Fruit fly (Drosophila melanogaster) whole organism, embryonic: ENCODE results near the gene CG13108.
A peak's percentile ranks its signal among the peaks of the same experiment; 100 is the strongest.

ENCODE experiments used
- Abd-B ChIP-seq: fragments of 200-800 bp; sonication (Bioruptor generic); optimal IDR thresholded peaks from 2 replicates; lab custom pipeline; 2018; ENCODE audit warnings: missing biosample characterization, mild to moderate bottlenecking, missing genetic modification characterization, moderate library complexity
- BtbVII ChIP-seq: fragments of 200-800 bp; sonication (Bioruptor generic); optimal IDR thresholded peaks from 3 replicates; lab custom pipeline; 2017; ENCODE audit warnings: missing biosample characterization, mild to moderate bottlenecking, missing genetic modification characterization
- CG11456 ChIP-seq: fragments of 200-800 bp; sonication (Bioruptor generic); IDR thresholded peaks from 3 replicates; pipeline ENCODE4 v1.3.6; 2022; ENCODE audit warnings: missing biosample characterization, missing genetic modification characterization
- CG12769 ChIP-seq: fragments of 200-800 bp; sonication (Bioruptor generic); optimal IDR thresholded peaks from 2 replicates; lab custom pipeline; 2019; ENCODE audit warnings: missing biosample characterization, mild to moderate bottlenecking, missing genetic modification characterization, moderate library complexity
- CG13624 ChIP-seq: fragments of 200-800 bp; sonication (Bioruptor generic); optimal IDR thresholded peaks from 2 replicates; lab custom pipeline; 2016; ENCODE audit warnings: missing biosample characterization, missing genetic modification characterization
- CG14014 ChIP-seq: fragments of 200-800 bp; sonication (Bioruptor generic); IDR thresholded peaks from 2 replicates; pipeline ENCODE4 v1.3.6; 2022; ENCODE audit warnings: missing biosample characterization, missing genetic modification characterization
- CG14710 ChIP-seq: fragments of 200-800 bp; sonication (Bioruptor generic); optimal IDR thresholded peaks from 3 replicates; lab custom pipeline; 2019; ENCODE audit warnings: missing biosample characterization, mild to moderate bottlenecking, missing genetic modification characterization, moderate library complexity
- CG15479 ChIP-seq: fragments of 200-800 bp; sonication (Bioruptor generic); optimal IDR thresholded peaks from 3 replicates; lab custom pipeline; 2019; ENCODE audit warnings: missing biosample characterization, mild to moderate bottlenecking, missing genetic modification characterization, moderate library complexity
- CG1603 ChIP-seq: fragments of 200-800 bp; sonication (Bioruptor generic); optimal IDR thresholded peaks from 2 replicates; lab custom pipeline; 2019; ENCODE audit warnings: missing biosample characterization, mild to moderate bottlenecking, missing genetic modification characterization, moderate library complexity
- CG16863 ChIP-seq: fragments of 200-800 bp; sonication (Bioruptor generic); optimal IDR thresholded peaks from 3 replicates; lab custom pipeline; 2016; ENCODE audit warnings: missing biosample characterization, missing genetic modification characterization
- CG2889 ChIP-seq: fragments of 200-800 bp; sonication (Bioruptor generic); IDR thresholded peaks from 3 replicates; pipeline ENCODE4 v1.3.6; 2022; ENCODE audit warnings: missing biosample characterization, missing genetic modification characterization
- CG3065 ChIP-seq: fragments of 200-800 bp; sonication (Bioruptor generic); optimal IDR thresholded peaks from 2 replicates; lab custom pipeline; 2016; ENCODE audit warnings: missing biosample characterization, missing genetic modification characterization
- CG31224 ChIP-seq: fragments of 200-800 bp; sonication (Bioruptor generic); IDR thresholded peaks from 2 replicates; pipeline ENCODE4 v1.3.6; 2022; ENCODE audit warnings: missing biosample characterization, missing genetic modification characterization
- CG32532 ChIP-seq: fragments of 200-800 bp; sonication (Bioruptor generic); IDR thresholded peaks from 2 replicates; pipeline ENCODE4 v1.3.6; 2022; ENCODE audit warnings: missing biosample characterization, missing genetic modification characterization
- CG3995 ChIP-seq: fragments of 200-800 bp; sonication (Bioruptor generic); optimal IDR thresholded peaks from 3 replicates; lab custom pipeline; 2016; ENCODE audit warnings: missing biosample characterization, missing genetic modification characterization
- CG4328 ChIP-seq: fragments of 200-800 bp; sonication (Bioruptor generic); optimal IDR thresholded peaks from 3 replicates; lab custom pipeline; 2017; ENCODE audit warnings: missing biosample characterization, missing genetic modification reagents, missing genetic modification characterization
- CG43689 ChIP-seq: fragments of 200-800 bp; sonication (Bioruptor generic); IDR thresholded peaks from 2 replicates; pipeline ENCODE4 v1.3.6; 2022; ENCODE audit warnings: missing biosample characterization, missing genetic modification characterization
- CG5180 ChIP-seq: fragments of 200-800 bp; sonication (Bioruptor generic); optimal IDR thresholded peaks from 3 replicates; lab custom pipeline; 2017; ENCODE audit warnings: missing biosample characterization, missing genetic modification characterization, mild to moderate bottlenecking, moderate library complexity, missing genetic modification reagents
- CG7271 ChIP-seq: fragments of 200-800 bp; sonication (Bioruptor generic); optimal IDR thresholded peaks from 2 replicates; lab custom pipeline; 2018; ENCODE audit warnings: missing biosample characterization, mild to moderate bottlenecking, missing genetic modification characterization, moderate library complexity
- CG8944 ChIP-seq: fragments of 200-800 bp; sonication (Bioruptor generic); optimal IDR thresholded peaks from 3 replicates; lab custom pipeline; 2016; ENCODE audit warnings: missing biosample characterization, missing genetic modification characterization
- CrebB ChIP-seq: fragments of 200-800 bp; sonication (Bioruptor generic); optimal IDR thresholded peaks from 3 replicates; lab custom pipeline; 2018; ENCODE audit warnings: missing biosample characterization, mild to moderate bottlenecking, missing genetic modification characterization
- D19A ChIP-seq: fragments of 200-800 bp; optimal IDR thresholded peaks from 3 replicates; lab custom pipeline; 2019; ENCODE audit warnings: missing biosample characterization, mild to moderate bottlenecking, missing genetic modification characterization, moderate library complexity
- ERR ChIP-seq: fragments of 200-800 bp; sonication (Bioruptor generic); optimal IDR thresholded peaks from 2 replicates; lab custom pipeline; 2016; ENCODE audit warnings: missing biosample characterization, missing genetic modification characterization
- Fer3 ChIP-seq: fragments of 200-800 bp; sonication (Bioruptor generic); optimal IDR thresholded peaks from 2 replicates; lab custom pipeline; 2018; ENCODE audit warnings: missing biosample characterization, mild to moderate bottlenecking, missing genetic modification characterization, moderate library complexity
- Gsc ChIP-seq: fragments of 200-800 bp; sonication (Bioruptor generic); IDR thresholded peaks from 2 replicates; pipeline ENCODE4 v1.3.6; 2022; ENCODE audit warnings: missing biosample characterization, missing genetic modification characterization
- HLH4C ChIP-seq: fragments of 200-800 bp; sonication (Bioruptor generic); IDR thresholded peaks from 3 replicates; pipeline ENCODE4 v1.3.6; 2022; ENCODE audit warnings: missing biosample characterization, missing genetic modification characterization; ENCODE audit not compliant: partially characterized antibody
- Hey ChIP-seq: fragments of 200-800 bp; sonication (Bioruptor generic); optimal IDR thresholded peaks from 3 replicates; lab custom pipeline; 2018; ENCODE audit warnings: missing biosample characterization, mild to moderate bottlenecking, missing genetic modification characterization
- MTF-1 ChIP-seq: fragments of 200-800 bp; sonication (Bioruptor generic); optimal IDR thresholded peaks from 2 replicates; lab custom pipeline; 2018; ENCODE audit warnings: missing biosample characterization, mild to moderate bottlenecking, missing genetic modification characterization, borderline replicate concordance
- Med ChIP-seq: fragments of 200-800 bp; sonication (Bioruptor generic); peaks from one replicate; lab custom pipeline; 2016; ENCODE audit warnings: missing biosample characterization, missing genetic modification characterization, mild to moderate bottlenecking, inconsistent platforms, moderate library complexity
- Mes4 ChIP-seq: fragments of 200-800 bp; sonication (Bioruptor generic); optimal IDR thresholded peaks from 2 replicates; lab custom pipeline; 2016; ENCODE audit warnings: missing biosample characterization, missing genetic modification characterization
- NFAT ChIP-seq: fragments of 200-800 bp; sonication (Bioruptor generic); IDR thresholded peaks from 2 replicates; pipeline ENCODE4 v1.3.6; 2022; ENCODE audit warnings: missing biosample characterization, missing genetic modification characterization
- Neu2 ChIP-seq: fragments of 200-800 bp; sonication (Bioruptor generic); optimal IDR thresholded peaks from 3 replicates; lab custom pipeline; 2016; ENCODE audit warnings: missing biosample characterization, missing genetic modification characterization, borderline replicate concordance
- Poxn ChIP-seq: fragments of 200-800 bp; sonication (Bioruptor generic); IDR thresholded peaks from 2 replicates; pipeline ENCODE4 v1.3.6; 2022; ENCODE audit warnings: missing biosample characterization, missing genetic modification characterization
- Rx ChIP-seq: fragments of 200-800 bp; sonication (Bioruptor generic); IDR thresholded peaks from 2 replicates; pipeline ENCODE4 v1.3.6; 2022; ENCODE audit warnings: missing biosample characterization, missing genetic modification characterization
- Taf1 ChIP-seq: fragments of 200-800 bp; sonication (Bioruptor generic); IDR thresholded peaks from 2 replicates; pipeline ENCODE4 v1.3.6; 2022; ENCODE audit warnings: missing biosample characterization, missing genetic modification characterization
- Usf ChIP-seq: fragments of 200-800 bp; sonication (Bioruptor generic); optimal IDR thresholded peaks from 2 replicates; lab custom pipeline; 2017; ENCODE audit warnings: missing genotype, missing biosample characterization, missing genetic modification characterization
- ac ChIP-seq: fragments of 200-800 bp; sonication (Bioruptor generic); optimal IDR thresholded peaks from 3 replicates; lab custom pipeline; 2017; ENCODE audit warnings: missing biosample characterization, mild to moderate bottlenecking, missing genetic modification characterization
- aop ChIP-seq: fragments of 200-800 bp; sonication (Bioruptor generic); IDR thresholded peaks from 2 replicates; pipeline ENCODE4 v1.3.6; 2022; ENCODE audit warnings: missing biosample characterization, missing genetic modification characterization
- ap ChIP-seq: fragments of 200-800 bp; sonication (Bioruptor generic); IDR thresholded peaks from 2 replicates; pipeline ENCODE4 v1.3.6; 2022; ENCODE audit warnings: missing biosample characterization, missing genetic modification characterization
- bbx ChIP-seq: fragments of 200-800 bp; sonication (Bioruptor generic); IDR thresholded peaks from 2 replicates; pipeline ENCODE4 v1.3.6; 2022; ENCODE audit warnings: missing biosample characterization, missing genetic modification characterization; ENCODE audit not compliant: partially characterized antibody
- bcd ChIP-seq: fragments of 200-800 bp; sonication (Bioruptor generic); optimal IDR thresholded peaks from 2 replicates; lab custom pipeline; 2017; ENCODE audit warnings: missing biosample characterization, mild to moderate bottlenecking, missing genetic modification characterization
- fu2 ChIP-seq: fragments of 200-800 bp; sonication (Bioruptor generic); optimal IDR thresholded peaks from 2 replicates; lab custom pipeline; 2016; ENCODE audit warnings: missing biosample characterization, missing genetic modification characterization
- kay ChIP-seq: fragments of 200-800 bp; sonication (Bioruptor generic); optimal IDR thresholded peaks from 2 replicates; lab custom pipeline; 2016; ENCODE audit warnings: missing biosample characterization, missing genetic modification characterization
- lola ChIP-seq, 3 experiments: fragments of >200 bp in 2 of 3; fragments of 200-800 bp in 1 of 3; sonication (Bioruptor generic) in 1 of 3; optimal IDR thresholded peaks; 2 replicates each; lab custom pipeline; 2017 to 2019; ENCODE audit warnings: missing biosample characterization in 3 of 3, missing genetic modification characterization in 3 of 3, mild to moderate bottlenecking in 1 of 3, moderate library complexity in 1 of 3
- lov ChIP-seq, 2 experiments: fragments of 200-800 bp in 1 of 2; fragments of >200 bp in 1 of 2; sonication (Bioruptor generic) in 1 of 2; IDR thresholded peaks in 1 of 2; optimal IDR thresholded peaks in 1 of 2; 2 replicates in 1 of 2; 3 replicates in 1 of 2; pipeline versions ENCODE4 v1.3.6 to Lab custom; 2017 to 2022; ENCODE audit warnings: missing biosample characterization in 1 of 2, missing genetic modification characterization in 1 of 2
- sens ChIP-seq: fragments of 200-800 bp; sonication (Bioruptor generic); peaks from one replicate; lab custom pipeline; 2016; ENCODE audit warnings: missing biosample characterization, missing genetic modification characterization
- tgo ChIP-seq: fragments of 200-800 bp; sonication (Bioruptor generic); IDR thresholded peaks from 3 replicates; pipeline ENCODE4 v1.3.6; 2022; ENCODE audit warnings: missing biosample characterization, missing genetic modification characterization
- trh ChIP-seq: fragments of 200-800 bp; sonication (Bioruptor generic); optimal IDR thresholded peaks from 2 replicates; lab custom pipeline; 2016; ENCODE audit warnings: missing biosample characterization, missing genetic modification characterization
- zf30C ChIP-seq: fragments of 200-800 bp; sonication (Bioruptor generic); optimal IDR thresholded peaks from 3 replicates; lab custom pipeline; 2018; ENCODE audit warnings: missing biosample characterization, mild to moderate bottlenecking, missing genetic modification characterization

The CG13108 gene

dm6 chr2L:9125418-9125928 is 38.6 kb upstream of the CG13108 start, which contains the start of gene CG32982 (continued):
- TF ChIP-seq CG5180 (GFP tag; lab: Kevin White, UChicago) (peak; percentile 100), Mes4 (GFP tag; lab: Kevin White, UChicago) (peak; percentile 88), Hey (tag; lab: Kevin White, UChicago) (peak; percentile 8), CG3065 (GFP tag; lab: Kevin White, UChicago) (peak; percentile 77), CG4328 (GFP tag; lab: Kevin White, UChicago) (peak; percentile 91), Usf (GFP tag; lab: Kevin White, UChicago) (peak; percentile 90), Abd-B (GFP tag; lab: Kevin White, UChicago) (peak; percentile 92), lov (optimal IDR thresholded peaks at IDR 0.05; lab: Kevin White, UChicago) (no peak), lov (GFP tag; IDR thresholded peaks at IDR 0.05; lab: Robert Waterston, UW) (0 out of 3 replicates have a peak, but pooled peaks have one; percentile 37), sens (GFP tag; lab: Kevin White, UChicago) (peak; percentile 99), ac (GFP tag; lab: Kevin White, UChicago) (peak; percentile 74), CG11456 (GFP tag; lab: Robert Waterston, UW) (peak; percentile 89), CG13624 (GFP tag; lab: Kevin White, UChicago) (peak; percentile 92), lola (GFP tag; optimal IDR thresholded peaks at IDR 0.05; lab: Kevin White, UChicago) (peak in 1 of 3 experiments; percentile 74), trh (GFP tag; lab: Kevin White, UChicago) (peak; percentile 79), bbx (GFP tag; lab: Robert Waterston, UW) (peak; percentile 64), CG2889 (GFP tag; lab: Robert Waterston, UW) (no peak; the same call in 1 of the 3 replicates), CG12769 (tag; lab: Kevin White, UChicago) (peak; percentile 71), BtbVII (GFP tag; lab: Kevin White, UChicago) (peak; percentile 91), CG43689 (GFP tag; lab: Robert Waterston, UW) (peak; percentile 64; the same call in 1 of the 2 replicates), Taf1 (peak; percentile 80; the same call in 1 of the 2 replicates), CG14710 (peak; percentile 87), CG3995 (GFP tag; lab: Kevin White, UChicago) (peak; percentile 53), CG14014 (peak; percentile 91), MTF-1 (GFP tag; lab: Kevin White, UChicago) (peak; percentile 70), tgo (GFP tag; lab: Robert Waterston, UW) (peak; percentile 90), CG8944 (GFP tag; lab: Kevin White, UChicago) (peak; percentile 90), Rx (GFP tag; lab: Robert Waterston, UW) (peak; percentile 80), NFAT (GFP tag; lab: Robert Waterston, UW) (peak; percentile 84), aop (GFP tag; lab: Robert Waterston, UW) (no peak), Gsc (GFP tag; lab: Robert Waterston, UW) (no peak), kay (GFP tag; lab: Kevin White, UChicago) (peak; percentile 70), CG32532 (peak; percentile 93), ap (GFP tag; lab: Robert Waterston, UW) (peak; percentile 78), CG7271 (tag; lab: Kevin White, UChicago) (peak; percentile 29), D19A (peak; percentile 89), Med (GFP tag; lab: Kevin White, UChicago) (peak; percentile 98), CG16863 (GFP tag; lab: Kevin White, UChicago) (peak; percentile 90), HLH4C (GFP tag; lab: Robert Waterston, UW) (peak; percentile 18; the same call in 1 of the 3 replicates), zf30C (no peak), Fer3 (tag; lab: Kevin White, UChicago) (peak; percentile 87), ERR (GFP tag; lab: Kevin White, UChicago) (peak; percentile 82), bcd (GFP tag; lab: Kevin White, UChicago) (peak; percentile 95), fu2 (peak; percentile 86), Neu2 (peak; percentile 81), CG1603 (tag; lab: Kevin White, UChicago) (peak; percentile 62), CrebB (tag; lab: Kevin White, UChicago) (peak; percentile 17), CG15479 (GFP tag; lab: Kevin White, UChicago) (peak; percentile 51), Poxn (peak; percentile 76), CG31224 (peak; percentile 85)
